Worm (Caenorhabditis elegans): ENCODE results near the gene T11G6.3.

ce11 chrIV:10889820-10890462 is 34.9 kb upstream of the T11G6.3 start, which contains the start of gene F13E9.15:
- TF ChIP-seq ets-4 (tag; optimal IDR thresholded peaks at IDR 0.05) (no peak), eyg-1 (tag; optimal IDR thresholded peaks at IDR 0.05) (no peak), nhr-11 (tag; optimal IDR thresholded peaks at IDR 0.05) (no peak), ceh-2 (tag; optimal IDR thresholded peaks at IDR 0.05) (no peak), ama-1 (optimal IDR thresholded peaks at IDR 0.05) (no peak), fax-1 (tag; optimal IDR thresholded peaks at IDR 0.05) (no peak), dve-1 (tag; optimal IDR thresholded peaks at IDR 0.05) (no peak), rnt-1 (tag; optimal IDR thresholded peaks at IDR 0.05) (no peak), che-1 (tag; optimal IDR thresholded peaks at IDR 0.05) (no peak)

Data from whole organism, late embryonic.